Fruit fly (Drosophila melanogaster): ENCODE results near the gene CG5439.

The CG5439 gene

DNA sequence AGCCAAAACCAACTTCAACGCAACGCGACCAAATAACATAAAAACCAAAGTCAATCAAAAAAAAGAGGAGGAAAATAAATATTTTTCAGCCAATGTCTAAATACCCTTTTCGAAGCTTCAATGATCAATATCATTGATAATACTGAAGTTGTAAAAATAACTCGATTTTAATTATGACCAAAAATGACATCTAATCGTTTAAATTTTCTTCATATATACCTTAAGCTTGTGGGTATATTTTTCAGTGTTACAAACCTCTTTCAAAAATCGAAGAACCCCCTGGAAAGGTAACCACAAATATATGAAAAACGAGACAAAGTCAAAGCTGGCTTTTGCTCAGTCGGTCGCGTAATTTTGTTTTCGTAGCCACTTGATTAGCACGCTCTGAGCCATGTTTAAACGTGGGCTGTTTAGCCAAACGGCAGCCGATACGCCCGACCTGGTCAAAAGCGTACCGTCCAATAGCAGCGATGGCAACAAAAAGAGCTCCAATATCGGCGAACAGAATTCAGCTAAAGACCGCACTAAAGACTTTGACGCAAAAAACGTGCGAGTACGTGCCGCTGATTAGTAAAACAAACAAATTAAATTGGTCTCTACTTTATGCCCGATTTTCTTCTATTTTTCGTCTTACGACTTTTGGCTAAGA lies 31.8 kb upstream of the CG5439 start (continued):
- no peak for TF ChIP-seq wek (GFP tag; optimal IDR thresholded peaks at IDR 0.05)
- TF ChIP-seq bcd (GFP tag; optimal IDR thresholded peaks at IDR 0.05): peak; percentile 71
- TF ChIP-seq dmrt11E (tag; optimal IDR thresholded peaks at IDR 0.05): no peak
- peak; percentile 79 for TF ChIP-seq CG9817 (tag; optimal IDR thresholded peaks at IDR 0.05)
- peak; percentile 37; the same call in 1 of the 3 replicates for TF ChIP-seq ci (GFP tag; IDR thresholded peaks at IDR 0.05)
- TF ChIP-seq Nf-YA (GFP tag; IDR thresholded peaks at IDR 0.05): peak; percentile 54; the same call in 1 of the 2 replicates
- peak; percentile 78 for TF ChIP-seq zfh2 (GFP tag; optimal IDR thresholded peaks at IDR 0.05)
- no peak for TF ChIP-seq Trl (optimal IDR thresholded peaks at IDR 0.05)
- TF ChIP-seq Trl (GFP tag; optimal IDR thresholded peaks at IDR 0.05): peak; percentile 74
- peak; percentile 55 for TF ChIP-seq CG6683 (GFP tag; optimal IDR thresholded peaks at IDR 0.05)
- TF ChIP-seq CG1792 (GFP tag; optimal IDR thresholded peaks at IDR 0.05): peak; percentile 69
- TF ChIP-seq Aef1 (GFP tag; IDR thresholded peaks at IDR 0.05): peak; percentile 78
- no peak for TF ChIP-seq BEAF-32 (GFP tag; optimal IDR thresholded peaks at IDR 0.05)
- 0 out of 3 replicates have a peak, but pooled peaks have one; percentile 56 for TF ChIP-seq ken (GFP tag; IDR thresholded peaks at IDR 0.05)
- no peak for TF ChIP-seq Dip2 (GFP tag; IDR thresholded peaks at IDR 0.05)
- TF ChIP-seq Ets65A (GFP tag): peak; percentile 87
- TF ChIP-seq fd102C (GFP tag; optimal IDR thresholded peaks at IDR 0.05): no peak
- peak; percentile 68 for TF ChIP-seq CG11696 (GFP tag; IDR thresholded peaks at IDR 0.05)
- peak; percentile 62 for TF ChIP-seq Blimp-1 (GFP tag; optimal IDR thresholded peaks at IDR 0.05)
- peak; percentile 88 for TF ChIP-seq CG11504 (tag; optimal IDR thresholded peaks at IDR 0.05)
- TF ChIP-seq Lim3 (GFP tag; IDR thresholded peaks at IDR 0.05): no peak
- peak; percentile 74 for TF ChIP-seq E2f1 (GFP tag; IDR thresholded peaks at IDR 0.05)
- peak; percentile 78 for TF ChIP-seq caup (GFP tag; optimal IDR thresholded peaks at IDR 0.05; ENCODE audit: severe bottlenecking)
- TF ChIP-seq CG6765 (GFP tag; optimal IDR thresholded peaks at IDR 0.05): peak; percentile 74
- TF ChIP-seq MBD-R2 (GFP tag; IDR thresholded peaks at IDR 0.05): peak; percentile 51; the same call in 1 of the 2 replicates
- TF ChIP-seq Gsc (GFP tag; IDR thresholded peaks at IDR 0.05): no peak
- TF ChIP-seq CG4282 (GFP tag; optimal IDR thresholded peaks at IDR 0.05): peak; percentile 14
- TF ChIP-seq dmrt99B (tag; optimal IDR thresholded peaks at IDR 0.05): peak; percentile 81
- peak; percentile 19 for TF ChIP-seq Ets97D (GFP tag; optimal IDR thresholded peaks at IDR 0.05)
- peak; percentile 35 for TF ChIP-seq Nf-YB (GFP tag; optimal IDR thresholded peaks at IDR 0.05)
- peak; percentile 46 for TF ChIP-seq repo (GFP tag; optimal IDR thresholded peaks at IDR 0.05)
- peak; percentile 82 for TF ChIP-seq CG30403 (GFP tag; optimal IDR thresholded peaks at IDR 0.05)
- peak; percentile 53; the same call in 3 of the 4 replicates for TF ChIP-seq Gug (GFP tag; IDR thresholded peaks at IDR 0.05)
- TF ChIP-seq CG14710 (tag; optimal IDR thresholded peaks at IDR 0.05): no peak
- no peak for TF ChIP-seq CG10431 (GFP tag; optimal IDR thresholded peaks at IDR 0.05)
- peak; percentile 75 for TF ChIP-seq BtbVII (GFP tag; optimal IDR thresholded peaks at IDR 0.05)
- no peak for TF ChIP-seq CkIIα-i1 (GFP tag; IDR thresholded peaks at IDR 0.05)
- no peak for TF ChIP-seq gt (GFP tag; IDR thresholded peaks at IDR 0.05)
- peak; percentile 76 for TF ChIP-seq CG12769 (tag; optimal IDR thresholded peaks at IDR 0.05)
- no peak for TF ChIP-seq lbe (GFP tag; optimal IDR thresholded peaks at IDR 0.05)
- no peak for TF ChIP-seq trh (GFP tag; optimal IDR thresholded peaks at IDR 0.05)
- no peak for TF ChIP-seq CG2202 (tag; optimal IDR thresholded peaks at IDR 0.05)
- peak; percentile 66 for TF ChIP-seq CG12155 (GFP tag; optimal IDR thresholded peaks at IDR 0.05)
- TF ChIP-seq Bdp1 (GFP tag; optimal IDR thresholded peaks at IDR 0.05): no peak
- TF ChIP-seq CG8478 (optimal IDR thresholded peaks at IDR 0.05): no peak
- no peak for TF ChIP-seq CG15479 (GFP tag; optimal IDR thresholded peaks at IDR 0.05)
- peak; percentile 69 for TF ChIP-seq CG12071 (GFP tag; optimal IDR thresholded peaks at IDR 0.05)
- peak; percentile 91 for TF ChIP-seq CG9932 (GFP tag; IDR thresholded peaks at IDR 0.05)
- TF ChIP-seq CG4707 (GFP tag; optimal IDR thresholded peaks at IDR 0.05): no peak
- peak; percentile 80 for TF ChIP-seq CG12659 (GFP tag; optimal IDR thresholded peaks at IDR 0.05)
- TF ChIP-seq ham (GFP tag; IDR thresholded peaks at IDR 0.05): no peak
